Fruit fly (Drosophila melanogaster) whole organism, embryonic: ENCODE data around the gene Nph.

Experiments
- Asciz ChIP-seq: fragments of 200-800 bp; sonication (Bioruptor generic); optimal IDR thresholded peaks from 2 replicates; lab custom pipeline; 2017; ENCODE audit warnings: missing biosample characterization, mild to moderate bottlenecking, missing genetic modification characterization, missing genetic modification reagents
- Bdp1 ChIP-seq: fragments of 200-800 bp; sonication (Bioruptor generic); optimal IDR thresholded peaks from 3 replicates; lab custom pipeline; 2016; ENCODE audit warnings: missing biosample characterization, missing genetic modification characterization
- CG10366 ChIP-seq: fragments of 200-800 bp; sonication (Bioruptor generic); IDR thresholded peaks from 2 replicates; pipeline ENCODE4 v1.3.6; 2022; ENCODE audit warnings: missing biosample characterization, missing genetic modification characterization
- CG11456 ChIP-seq: fragments of 200-800 bp; sonication (Bioruptor generic); IDR thresholded peaks from 3 replicates; pipeline ENCODE4 v1.3.6; 2022; ENCODE audit warnings: missing biosample characterization, missing genetic modification characterization
- CG11696 ChIP-seq: fragments of 200-800 bp; sonication (Bioruptor generic); IDR thresholded peaks from 2 replicates; pipeline ENCODE4 v1.3.6; 2022; ENCODE audit warnings: missing biosample characterization, missing genetic modification characterization
- CG14441 ChIP-seq: fragments of 200-800 bp; sonication (Bioruptor generic); IDR thresholded peaks from 2 replicates; pipeline ENCODE4 v1.3.6; 2022; ENCODE audit warnings: missing biosample characterization, missing genetic modification characterization
- CG14667 ChIP-seq: fragments of 200-800 bp; sonication (Bioruptor generic); IDR thresholded peaks from 2 replicates; pipeline ENCODE4 v1.3.6; 2022; ENCODE audit warnings: missing biosample characterization, missing genetic modification characterization
- CG1603 ChIP-seq: fragments of 200-800 bp; sonication (Bioruptor generic); optimal IDR thresholded peaks from 2 replicates; lab custom pipeline; 2019; ENCODE audit warnings: missing biosample characterization, mild to moderate bottlenecking, missing genetic modification characterization, moderate library complexity
- CG17328 ChIP-seq: fragments of 200-800 bp; sonication (Bioruptor generic); IDR thresholded peaks from 2 replicates; pipeline ENCODE4 v1.3.6; 2022; ENCODE audit warnings: missing biosample characterization, missing genetic modification characterization
- CG2889 ChIP-seq: fragments of 200-800 bp; sonication (Bioruptor generic); IDR thresholded peaks from 3 replicates; pipeline ENCODE4 v1.3.6; 2022; ENCODE audit warnings: missing biosample characterization, missing genetic modification characterization
- CG31388 ChIP-seq: fragments of 200-800 bp; sonication (Bioruptor generic); optimal IDR thresholded peaks from 2 replicates; lab custom pipeline; 2016; ENCODE audit warnings: missing biosample characterization, missing genetic modification characterization
- CG33213 ChIP-seq: fragments of 200-800 bp; sonication (Bioruptor generic); optimal IDR thresholded peaks from 3 replicates; lab custom pipeline; 2016; ENCODE audit warnings: missing biosample characterization, missing genetic modification characterization
- CG34376 ChIP-seq: fragments of 200-800 bp; sonication (Bioruptor generic); optimal IDR thresholded peaks from 2 replicates; lab custom pipeline; 2018; ENCODE audit warnings: missing biosample characterization, mild to moderate bottlenecking, missing genetic modification characterization
- CG4730 ChIP-seq: fragments of 200-800 bp; sonication (Bioruptor generic); IDR thresholded peaks from 2 replicates; pipeline ENCODE4 v1.3.6; 2022; ENCODE audit warnings: missing biosample characterization, missing genetic modification characterization
- CG8359 ChIP-seq: fragments of 200-800 bp; sonication (Bioruptor generic); optimal IDR thresholded peaks from 2 replicates; lab custom pipeline; 2017; ENCODE audit warnings: missing biosample characterization, mild to moderate bottlenecking, missing genetic modification characterization, borderline replicate concordance
- CG8765 ChIP-seq: fragments of 200-800 bp; sonication (Bioruptor generic); IDR thresholded peaks from 2 replicates; pipeline ENCODE4 v1.3.6; 2022; ENCODE audit warnings: missing biosample characterization, missing genetic modification characterization
- CG8924 ChIP-seq: fragments of 200-800 bp; optimal IDR thresholded peaks from 3 replicates; lab custom pipeline; 2019; ENCODE audit warnings: missing biosample characterization, mild to moderate bottlenecking, missing genetic modification characterization, moderate library complexity
- CoRest ChIP-seq: fragments of 200-800 bp; sonication (Bioruptor generic); optimal IDR thresholded peaks from 3 replicates; lab custom pipeline; 2018; ENCODE audit warnings: missing biosample characterization, mild to moderate bottlenecking, missing genetic modification characterization, moderate library complexity
- Deaf1 ChIP-seq: fragments of 200-800 bp; optimal IDR thresholded peaks from 3 replicates; lab custom pipeline; 2019; ENCODE audit warnings: missing biosample characterization, mild to moderate bottlenecking, missing genetic modification characterization, moderate library complexity
- Dek ChIP-seq: fragments of 200-800 bp; sonication (Bioruptor generic); optimal IDR thresholded peaks from 3 replicates; lab custom pipeline; 2019; ENCODE audit warnings: missing biosample characterization, mild to moderate bottlenecking, missing genetic modification characterization, moderate library complexity
- Drgx ChIP-seq: fragments of 200-800 bp; sonication (Bioruptor generic); IDR thresholded peaks from 2 replicates; pipeline ENCODE4 v1.3.6; 2022; ENCODE audit warnings: missing biosample characterization, missing genetic modification characterization
- Hr51 ChIP-seq, 2 experiments: fragments of 200-800 bp; sonication (Bioruptor generic); optimal IDR thresholded peaks; 2 replicates in 1 of 2; 3 replicates in 1 of 2; lab custom pipeline; 2016 to 2018; ENCODE audit warnings: missing biosample characterization in 2 of 2, missing genetic modification characterization in 2 of 2, mild to moderate bottlenecking in 1 of 2, moderate library complexity in 1 of 2
- Hsf ChIP-seq: fragments of 200-800 bp; sonication (Bioruptor generic); optimal IDR thresholded peaks from 3 replicates; lab custom pipeline; 2016; ENCODE audit warnings: missing biosample characterization, missing genetic modification characterization
- Ptx1 ChIP-seq: fragments of 200-800 bp; sonication (Bioruptor generic); IDR thresholded peaks from 2 replicates; pipeline ENCODE4 v1.3.6; 2022; ENCODE audit warnings: missing biosample characterization, missing genetic modification characterization
- Ravus ChIP-seq: fragments of 200-800 bp; sonication (Bioruptor generic); IDR thresholded peaks from 2 replicates; pipeline ENCODE4 v1.3.6; 2022; ENCODE audit warnings: missing biosample characterization, missing genetic modification characterization
- Sox102F ChIP-seq: fragments of 200-800 bp; sonication (Bioruptor generic); optimal IDR thresholded peaks from 2 replicates; lab custom pipeline; 2018; ENCODE audit warnings: missing biosample characterization, mild to moderate bottlenecking, missing genetic modification characterization, moderate library complexity
- cas ChIP-seq: fragments of 200-800 bp; sonication (Bioruptor generic); IDR thresholded peaks from 2 replicates; pipeline ENCODE4 v1.3.6; 2022; ENCODE audit warnings: missing biosample characterization, missing genetic modification characterization
- cwo ChIP-seq: fragments of 200-800 bp; sonication (Bioruptor generic); optimal IDR thresholded peaks from 3 replicates; lab custom pipeline; 2017; ENCODE audit warnings: missing biosample characterization, missing genetic modification characterization, mild to moderate bottlenecking, moderate library complexity, missing genetic modification reagents
- da ChIP-seq: fragments of 200-800 bp; sonication (Bioruptor generic); optimal IDR thresholded peaks from 2 replicates; lab custom pipeline; 2016; ENCODE audit warnings: missing biosample characterization, missing genetic modification characterization
- dpn ChIP-seq, 2 experiments: fragments of 200-800 bp; sonication (Bioruptor generic); optimal IDR thresholded peaks; 3 replicates each; lab custom pipeline; 2016; ENCODE audit warnings: missing biosample characterization in 2 of 2, missing genetic modification characterization in 2 of 2
- esg ChIP-seq: fragments of 200-800 bp; sonication (Bioruptor generic); conservative IDR thresholded peaks from 2 replicates; pipeline ENCODE4 v1.3.6; 2022; ENCODE audit warnings: missing biosample characterization, missing genetic modification characterization
- gem ChIP-seq: fragments of 200-800 bp; sonication (Bioruptor generic); optimal IDR thresholded peaks from 2 replicates; lab custom pipeline; 2019; ENCODE audit warnings: missing biosample characterization, mild to moderate bottlenecking, missing genetic modification characterization, moderate library complexity
- gsb ChIP-seq: fragments of 200-800 bp; sonication (Bioruptor generic); IDR thresholded peaks from 2 replicates; pipeline ENCODE4 v1.3.6; 2022; ENCODE audit warnings: missing biosample characterization, missing genetic modification characterization
- kay ChIP-seq: fragments of 200-800 bp; sonication (Bioruptor generic); optimal IDR thresholded peaks from 2 replicates; lab custom pipeline; 2016; ENCODE audit warnings: missing biosample characterization, missing genetic modification characterization
- lbe ChIP-seq: fragments of 200-800 bp; sonication (Bioruptor generic); optimal IDR thresholded peaks from 2 replicates; lab custom pipeline; 2016; ENCODE audit warnings: missing biosample characterization, mild to moderate bottlenecking, missing genetic modification characterization
- luna ChIP-seq: fragments of 200-800 bp; sonication (Bioruptor generic); optimal IDR thresholded peaks from 2 replicates; lab custom pipeline; 2016; ENCODE audit warnings: missing biosample characterization, missing genetic modification characterization
- oc ChIP-seq: fragments of 200-800 bp; sonication (Bioruptor generic); optimal IDR thresholded peaks from 2 replicates; lab custom pipeline; 2018; ENCODE audit warnings: missing biosample characterization, mild to moderate bottlenecking, missing genetic modification characterization, moderate library complexity
- pnt ChIP-seq: fragments of 200-800 bp; sonication (Bioruptor generic); optimal IDR thresholded peaks from 3 replicates; lab custom pipeline; 2016; ENCODE audit warnings: missing biosample characterization, missing genetic modification characterization
- psq ChIP-seq: fragments of 200-800 bp; sonication (Bioruptor generic); optimal IDR thresholded peaks from 2 replicates; lab custom pipeline; 2017; ENCODE audit warnings: missing biosample characterization, missing genetic modification characterization
- row ChIP-seq: fragments of 200-800 bp; sonication (Bioruptor generic); IDR thresholded peaks from 3 replicates; pipeline ENCODE4 v1.3.6; 2022; ENCODE audit warnings: missing biosample characterization, missing genetic modification characterization
- shn ChIP-seq: fragments of 200-800 bp; sonication (Bioruptor generic); optimal IDR thresholded peaks from 3 replicates; lab custom pipeline; 2016; ENCODE audit warnings: missing biosample characterization, missing genetic modification characterization
- sqz ChIP-seq: fragments of 200-800 bp; sonication (Bioruptor generic); optimal IDR thresholded peaks from 3 replicates; lab custom pipeline; 2018; ENCODE audit warnings: missing biosample characterization, mild to moderate bottlenecking, missing genetic modification characterization
- tgo ChIP-seq: fragments of 200-800 bp; sonication (Bioruptor generic); IDR thresholded peaks from 3 replicates; pipeline ENCODE4 v1.3.6; 2022; ENCODE audit warnings: missing biosample characterization, missing genetic modification characterization
- tin ChIP-seq: fragments of 200-800 bp; sonication (Bioruptor generic); optimal IDR thresholded peaks from 3 replicates; lab custom pipeline; 2016; ENCODE audit warnings: missing biosample characterization, missing genetic modification characterization
- ttk ChIP-seq: fragments of 200-800 bp; sonication (Bioruptor generic); IDR thresholded peaks from 2 replicates; pipeline ENCODE4 v2.1.2; 2022; ENCODE audit warnings: missing biosample characterization, missing genetic modification characterization

Gene Nph

dm6 chr3R:29982027-29982426 is 22.6 kb downstream of the Nph start (continued):
- peak in 1 of 2 experiments; percentile 16 for TF ChIP-seq Hr51 (GFP tag; optimal IDR thresholded peaks at IDR 0.05; lab: Kevin White, UChicago)
- no peak for TF ChIP-seq esg (GFP tag; lab: Robert Waterston, UW)
- TF ChIP-seq lbe, result no peak
- TF ChIP-seq Asciz (GFP tag; lab: Kevin White, UChicago), result no peak
- no peak for TF ChIP-seq CoRest (tag; lab: Kevin White, UChicago)
- TF ChIP-seq CG14667 (GFP tag; lab: Robert Waterston, UW), result peak; percentile 39
- TF ChIP-seq CG14441, result 0 out of 2 replicates have a peak, but pooled peaks have one; percentile 38
- TF ChIP-seq CG34376 (GFP tag; lab: Kevin White, UChicago), result no peak
- TF ChIP-seq CG4730, result no peak
- TF ChIP-seq ttk (GFP tag; lab: Robert Waterston, UW), result 0 out of 2 replicates have a peak, but pooled peaks have one; percentile 7
- no peak for TF ChIP-seq CG8924 (tag; lab: Kevin White, UChicago)
- TF ChIP-seq CG17328 (GFP tag; lab: Robert Waterston, UW), result no peak
- TF ChIP-seq CG11696 (GFP tag; lab: Robert Waterston, UW), result no peak
- TF ChIP-seq Sox102F, result peak; percentile 41
- no peak for TF ChIP-seq sqz (GFP tag; lab: Kevin White, UChicago)
- no peak for TF ChIP-seq Dek (tag; lab: Kevin White, UChicago)
- peak; percentile 48 for TF ChIP-seq row (GFP tag; lab: Robert Waterston, UW)
- peak; percentile 22; the same call in 1 of the 2 replicates for TF ChIP-seq Ptx1
- TF ChIP-seq cas (GFP tag; lab: Robert Waterston, UW), result no peak
- TF ChIP-seq tgo (GFP tag; lab: Robert Waterston, UW), result peak; percentile 33; the same call in 1 of the 3 replicates
- TF ChIP-seq Hsf (GFP tag; lab: Kevin White, UChicago), result no peak
- TF ChIP-seq CG11456, result 0 out of 3 replicates have a peak, but pooled peaks have one; percentile 30
- TF ChIP-seq dpn (GFP tag; optimal IDR thresholded peaks at IDR 0.05; lab: Kevin White, UChicago), result no peak
- TF ChIP-seq cwo (GFP tag; lab: Kevin White, UChicago), result no peak
- no peak for TF ChIP-seq tin (GFP tag; lab: Kevin White, UChicago)
- TF ChIP-seq CG2889 (GFP tag; lab: Robert Waterston, UW), result 0 out of 3 replicates have a peak, but pooled peaks have one; percentile 18
- TF ChIP-seq shn (GFP tag; lab: Kevin White, UChicago), result no peak
- TF ChIP-seq Bdp1 (GFP tag; lab: Kevin White, UChicago), result no peak
- TF ChIP-seq oc (tag; lab: Kevin White, UChicago), result no peak
- TF ChIP-seq kay, result no peak
- no peak for TF ChIP-seq gsb (GFP tag; lab: Robert Waterston, UW)
- TF ChIP-seq CG8359 (GFP tag; lab: Kevin White, UChicago), result no peak
- no peak for TF ChIP-seq da (GFP tag; lab: Kevin White, UChicago)
- TF ChIP-seq gem (tag; lab: Kevin White, UChicago), result peak; percentile 37
- TF ChIP-seq CG8765, result no peak
- TF ChIP-seq Deaf1 (tag; lab: Kevin White, UChicago), result no peak
- no peak for TF ChIP-seq psq (GFP tag; lab: Kevin White, UChicago)
- no peak for TF ChIP-seq pnt (GFP tag; lab: Kevin White, UChicago)
- no peak for TF ChIP-seq CG10366
- peak; percentile 0 for TF ChIP-seq CG1603
- no peak for TF ChIP-seq luna
- TF ChIP-seq Drgx (GFP tag; lab: Robert Waterston, UW), result peak; percentile 77
- TF ChIP-seq CG31388 (GFP tag; lab: Kevin White, UChicago), result no peak
- TF ChIP-seq CG33213 (GFP tag; lab: Kevin White, UChicago), result no peak
- TF ChIP-seq Ravus (GFP tag; lab: Robert Waterston, UW), result no peak
